Fruit fly (Drosophila melanogaster): Measurements from ENCODE around the gene daed.
A peak's percentile ranks its signal among the peaks of the same experiment; 100 is the strongest.

daed gene

dm6 chr2L:2194305-2194828 is 21.7 kb downstream of the daed start:
- TF ChIP-seq CG1233 (GFP tag; optimal IDR thresholded peaks at IDR 0.05), result no peak
- TF ChIP-seq z (GFP tag; IDR thresholded peaks at IDR 0.05), result no peak
- no peak for TF ChIP-seq nerfin-1 (tag; optimal IDR thresholded peaks at IDR 0.05)
- no peak for TF ChIP-seq CG10979 (tag; optimal IDR thresholded peaks at IDR 0.05)
- no peak for TF ChIP-seq gt (GFP tag; IDR thresholded peaks at IDR 0.05)
- TF ChIP-seq Med (GFP tag), result peak; percentile 77
- TF ChIP-seq stwl (tag; optimal IDR thresholded peaks at IDR 0.05), result no peak
- no peak for TF ChIP-seq CG15269 (tag; optimal IDR thresholded peaks at IDR 0.05)
- TF ChIP-seq Dip3 (GFP tag; optimal IDR thresholded peaks at IDR 0.05), result no peak
- TF ChIP-seq CG17328 (GFP tag; IDR thresholded peaks at IDR 0.05), result no peak
- TF ChIP-seq sd (tag; optimal IDR thresholded peaks at IDR 0.05), result peak; percentile 22
- no peak for TF ChIP-seq Jarid2 (GFP tag; optimal IDR thresholded peaks at IDR 0.05)
- peak; percentile 19 for TF ChIP-seq exex (tag; optimal IDR thresholded peaks at IDR 0.05)
- no peak for TF ChIP-seq zen2 (GFP tag; IDR thresholded peaks at IDR 0.05; ENCODE audit: partially characterized antibody)
- no peak for TF ChIP-seq hbn (GFP tag; IDR thresholded peaks at IDR 0.05; ENCODE audit: partially characterized antibody)
- TF ChIP-seq CG2129 (GFP tag; IDR thresholded peaks at IDR 0.05; ENCODE audit: partially characterized antibody), result no peak
- no peak for TF ChIP-seq trem (tag; optimal IDR thresholded peaks at IDR 0.05)
- peak; percentile 12 for TF ChIP-seq Deaf1 (tag; optimal IDR thresholded peaks at IDR 0.05)
- peak; percentile 10 for TF ChIP-seq ftz-f1 (GFP tag; optimal IDR thresholded peaks at IDR 0.05)
- TF ChIP-seq fd3F (GFP tag; optimal IDR thresholded peaks at IDR 0.05), result no peak
- TF ChIP-seq Elba2 (GFP tag; optimal IDR thresholded peaks at IDR 0.05), result no peak
- peak; percentile 66 for TF ChIP-seq CG13894 (tag; optimal IDR thresholded peaks at IDR 0.05)
- TF ChIP-seq pb (GFP tag; optimal IDR thresholded peaks at IDR 0.05), result no peak
- TF ChIP-seq vfl (GFP tag; optimal IDR thresholded peaks at IDR 0.05), result no peak
- no peak for TF ChIP-seq gem (tag; optimal IDR thresholded peaks at IDR 0.05)
- no peak for TF ChIP-seq CG11723 (GFP tag; optimal IDR thresholded peaks at IDR 0.05)
- TF ChIP-seq sob (GFP tag; IDR thresholded peaks at IDR 0.05), result no peak
- TF ChIP-seq sug (tag; optimal IDR thresholded peaks at IDR 0.05), result peak; percentile 14
- TF ChIP-seq ind (GFP tag; optimal IDR thresholded peaks at IDR 0.05), result no peak
- no peak for TF ChIP-seq CG2120 (GFP tag; optimal IDR thresholded peaks at IDR 0.05)
- no peak for TF ChIP-seq ttk (GFP tag; IDR thresholded peaks at IDR 0.05)
- TF ChIP-seq Atf-2 (GFP tag; optimal IDR thresholded peaks at IDR 0.05), result no peak
- TF ChIP-seq CG12769 (tag; optimal IDR thresholded peaks at IDR 0.05), result peak; percentile 22

- TF ChIP-seq CG1024 (GFP tag; IDR thresholded peaks at IDR 0.05) (no peak), CG9727 (GFP tag; optimal IDR thresholded peaks at IDR 0.05) (peak; percentile 16), CG9609 (GFP tag; optimal IDR thresholded peaks at IDR 0.05) (no peak), Rx (GFP tag; IDR thresholded peaks at IDR 0.05) (no peak), grn (GFP tag; optimal IDR thresholded peaks at IDR 0.05) (no peak), jing (GFP tag; optimal IDR thresholded peaks at IDR 0.05) (no peak), Fer1 (GFP tag; optimal IDR thresholded peaks at IDR 0.05) (peak; percentile 75), Lim3 (GFP tag; IDR thresholded peaks at IDR 0.05) (no peak), CG1233 (GFP tag; optimal IDR thresholded peaks at IDR 0.05) (peak; percentile 28), ems (GFP tag; optimal IDR thresholded peaks at IDR 0.05) (peak; percentile 37), klu (GFP tag; IDR thresholded peaks at IDR 0.05) (no peak), CG4360 (GFP tag; IDR thresholded peaks at IDR 0.05) (no peak), ci (GFP tag; IDR thresholded peaks at IDR 0.05) (no peak), CG4730 (GFP tag; IDR thresholded peaks at IDR 0.05) (no peak), tgo (GFP tag; IDR thresholded peaks at IDR 0.05) (no peak), amos (GFP tag; IDR thresholded peaks at IDR 0.05; ENCODE audit: partially characterized antibody) (no peak), Opbp (GFP tag; IDR thresholded peaks at IDR 0.05; ENCODE audit: partially characterized antibody) (no peak), zfh1 (GFP tag; IDR thresholded peaks at IDR 0.05) (no peak), danr (GFP tag; IDR thresholded peaks at IDR 0.05) (no peak), HLH4C (GFP tag; IDR thresholded peaks at IDR 0.05; ENCODE audit: partially characterized antibody) (no peak), Hmx (GFP tag; optimal IDR thresholded peaks at IDR 0.05) (no peak)
Observed at dm6 chr2L:2193357-2193780, 22.7 kb downstream of the daed start.
